Worm (Caenorhabditis elegans) whole organism, L4/young adult: ENCODE results near the gene tbb-4.

Experiments
- W03F9.2 ChIP-seq: fragments of 150-350 bp; optimal IDR thresholded peaks from 2 replicates; lab custom pipeline; 2014; ENCODE audit warnings: missing biosample characterization, missing genetic modification characterization
- dao-5 ChIP-seq: sonication (generic microtip); optimal IDR thresholded peaks from 2 replicates; lab custom pipeline; 2016; ENCODE audit warnings: missing genotype, missing genetic modification characterization, moderate library complexity, missing compliant biosample characterization
- him-1 ChIP-seq: sonication (generic microtip); optimal IDR thresholded peaks from 2 replicates; lab custom pipeline; 2016; ENCODE audit warnings: missing genotype, missing genetic modification reagents, missing genetic modification characterization, missing compliant biosample characterization

Gene tbb-4

ce11 chrX:9449330-9449729, 12.6 kb upstream of the tbb-4 start, which contains the start of gene ZK899.7:
Gene ZK899.7, minus strand, starts transcription at chrX:9449430.
- TF ChIP-seq dao-5 (tag; lab: Kevin White, UChicago) (no peak), W03F9.2 (tag; lab: Kevin White, UChicago) (no peak), him-1 (tag; lab: Kevin White, UChicago) (no peak)

ce11 chrX:9446177-9446694, 9.5 kb upstream of the tbb-4 start, which contains the start of gene ZK899.1:
Gene ZK899.1, plus strand, starts transcription at chrX:9446644.
- no peak for TF ChIP-seq him-1 (tag; lab: Kevin White, UChicago)
- no peak for TF ChIP-seq dao-5 (tag; lab: Kevin White, UChicago)
- TF ChIP-seq W03F9.2 (tag; lab: Kevin White, UChicago) = no peak

DNA sequence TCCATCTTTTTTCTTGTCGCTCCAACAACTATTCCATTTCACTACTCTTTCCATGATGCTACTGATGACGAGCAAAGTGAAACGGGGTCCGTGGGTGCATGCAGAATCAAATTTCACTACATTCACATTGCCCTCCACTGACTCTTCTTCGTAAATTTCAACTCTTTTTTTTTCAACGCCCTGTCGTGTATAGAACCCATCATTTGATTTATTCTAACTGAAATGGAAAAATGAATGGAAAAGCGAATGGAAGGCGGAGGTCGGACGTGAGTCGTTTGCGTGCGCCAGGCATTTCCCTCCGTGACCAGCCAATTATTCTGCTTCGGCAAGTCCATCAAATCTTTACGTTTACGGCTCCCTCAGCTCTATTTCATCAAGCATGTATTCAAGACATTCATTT, 7.2 kb upstream of the tbb-4 start:
- TF ChIP-seq dao-5 (tag; lab: Kevin White, UChicago) (no peak), him-1 (tag; lab: Kevin White, UChicago) (no peak), W03F9.2 (tag; lab: Kevin White, UChicago) (no peak)

DNA sequence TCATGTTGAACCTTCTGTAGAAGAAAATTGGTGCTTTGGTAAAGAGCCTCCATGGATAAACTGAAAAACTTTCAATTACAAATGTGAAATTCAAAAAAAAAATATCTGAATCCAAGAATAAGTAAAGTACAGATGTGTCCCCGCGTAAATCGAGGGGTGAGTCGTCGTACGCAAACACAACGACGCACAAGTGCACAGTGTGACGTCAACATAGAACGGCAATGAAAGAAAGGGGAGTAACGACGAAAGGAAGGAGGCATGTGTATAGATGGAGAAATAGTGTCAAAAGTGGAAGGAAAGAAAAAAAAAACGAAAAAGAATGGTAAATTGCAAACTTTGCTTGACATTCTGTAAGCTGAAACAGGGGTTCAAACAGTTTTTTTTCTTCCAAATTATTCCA, 4.8 kb upstream of the tbb-4 start, which contains the start of gene memb-1:
Gene memb-1, minus strand, starts transcription at position 60 of the 400 bp plus-strand sequence.
- TF ChIP-seq him-1 (tag; lab: Kevin White, UChicago) (peak; percentile 64), dao-5 (tag; lab: Kevin White, UChicago) (no peak), W03F9.2 (tag; lab: Kevin White, UChicago) (peak; percentile 14)

- no peak for TF ChIP-seq him-1 (tag; lab: Kevin White, UChicago)
- TF ChIP-seq W03F9.2 (tag; lab: Kevin White, UChicago) = no peak
- no peak for TF ChIP-seq dao-5 (tag; lab: Kevin White, UChicago)
These were observed 5.7 kb downstream of the tbb-4 start, which contains the start of gene B0272.3 for ce11 chrX:9431002-9431482. Gene B0272.3, plus strand, starts transcription at chrX:9431432.

- TF ChIP-seq W03F9.2 (tag; lab: Kevin White, UChicago) = no peak
These were observed 8.6 kb downstream of the tbb-4 start, which contains the start of gene B0272.4 for ce11 chrX:9428059-9428458. Gene B0272.4, plus strand, starts transcription at chrX:9428431.

ce11 chrX:9417948-9418347, 18.7 kb downstream of the tbb-4 start:
- TF ChIP-seq dao-5 (tag; lab: Kevin White, UChicago) (no peak), W03F9.2 (tag; lab: Kevin White, UChicago) (no peak), him-1 (tag; lab: Kevin White, UChicago) (no peak)

DNA sequence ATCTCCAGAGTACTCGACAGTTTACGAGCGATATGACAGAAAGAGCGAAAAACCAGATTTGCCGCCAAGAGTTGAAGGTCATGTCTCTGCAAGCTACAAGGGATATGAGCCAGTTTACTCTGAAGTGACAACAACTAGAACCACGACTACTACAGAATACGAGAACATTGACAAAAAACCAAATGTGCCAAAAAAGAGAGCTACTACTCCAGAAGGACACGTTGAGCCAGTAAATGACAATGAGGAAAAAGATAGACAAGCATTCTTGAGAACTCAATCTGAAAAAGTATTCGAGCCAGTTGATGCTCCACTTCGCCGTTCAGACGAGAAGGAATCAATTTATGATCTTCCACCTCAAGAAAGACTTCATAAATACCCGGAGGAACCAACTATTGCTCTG, 19.4 kb downstream of the tbb-4 start:
- TF ChIP-seq dao-5 (tag; lab: Kevin White, UChicago) (no peak), W03F9.2 (tag; lab: Kevin White, UChicago) (no peak), him-1 (tag; lab: Kevin White, UChicago) (no peak)

DNA sequence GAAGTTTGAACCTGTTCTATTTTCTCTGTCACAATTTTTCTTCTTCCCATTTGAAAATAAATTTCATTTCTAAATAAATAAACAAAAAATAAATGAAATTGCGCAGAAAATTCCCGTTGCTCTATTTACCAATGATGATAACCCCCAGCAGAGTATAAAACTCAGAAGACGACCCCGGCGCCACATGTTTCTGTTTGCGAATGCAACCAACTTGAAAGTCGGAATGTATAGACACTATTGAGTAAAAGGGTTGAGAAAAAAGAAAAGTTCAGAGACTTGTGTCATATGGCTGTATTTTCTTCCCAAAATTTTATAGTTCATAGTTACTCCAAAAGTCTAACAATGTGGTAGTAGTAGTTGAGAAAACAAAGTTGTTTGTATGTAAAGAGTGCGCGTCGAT, 25.0 kb downstream of the tbb-4 start:
- no peak for TF ChIP-seq W03F9.2 (tag; lab: Kevin White, UChicago)
- TF ChIP-seq dao-5 (tag; lab: Kevin White, UChicago) = no peak
- no peak for TF ChIP-seq him-1 (tag; lab: Kevin White, UChicago)

ce11 chrX:9410747-9411146, 25.9 kb downstream of the tbb-4 start:
- TF ChIP-seq W03F9.2 (tag; lab: Kevin White, UChicago) = no peak
- TF ChIP-seq dao-5 (tag; lab: Kevin White, UChicago) = no peak
- no peak for TF ChIP-seq him-1 (tag; lab: Kevin White, UChicago)

- no peak for TF ChIP-seq W03F9.2 (tag; lab: Kevin White, UChicago)
- TF ChIP-seq him-1 (tag; lab: Kevin White, UChicago) = no peak
- no peak for TF ChIP-seq dao-5 (tag; lab: Kevin White, UChicago)
These were observed 27.6 kb downstream of the tbb-4 start for ce11 chrX:9409114-9409513.

- TF ChIP-seq dao-5 (tag; lab: Kevin White, UChicago) = no peak
- TF ChIP-seq W03F9.2 (tag; lab: Kevin White, UChicago) = no peak
- TF ChIP-seq him-1 (tag; lab: Kevin White, UChicago) = no peak
These were observed 30.8 kb downstream of the tbb-4 start for ce11 chrX:9405922-9406321.

DNA sequence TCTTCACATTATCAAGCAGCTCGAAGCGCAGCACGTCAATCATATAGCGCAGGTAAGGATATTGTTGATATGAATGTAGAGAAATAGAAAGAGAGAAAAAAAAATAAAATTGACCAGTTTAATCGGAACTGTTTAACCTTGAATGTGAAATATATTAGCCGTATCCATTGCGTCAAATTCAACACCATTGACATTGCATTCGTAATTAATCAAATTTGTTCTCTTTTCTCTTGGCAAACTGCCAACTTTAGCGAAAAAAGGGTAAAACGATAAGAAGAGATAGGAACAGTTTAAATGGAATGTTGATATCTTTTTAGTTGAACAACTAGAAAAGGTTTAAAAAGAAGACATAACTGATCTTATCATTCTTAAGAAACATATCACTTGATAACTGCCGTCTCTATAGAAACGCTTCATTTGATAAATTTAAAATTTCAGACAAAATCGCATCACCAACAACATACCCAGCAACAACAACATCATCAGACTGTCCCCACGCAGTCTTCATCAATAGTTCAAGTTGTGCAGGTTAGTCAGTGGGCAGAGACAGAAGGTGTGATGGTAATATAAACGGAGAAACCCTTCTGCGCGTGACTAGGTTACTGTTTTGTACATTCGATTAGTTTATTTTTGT, 33.0 kb downstream of the tbb-4 start:
- TF ChIP-seq dao-5 (tag; lab: Kevin White, UChicago) = no peak
- TF ChIP-seq W03F9.2 (tag; lab: Kevin White, UChicago) = no peak
- TF ChIP-seq him-1 (tag; lab: Kevin White, UChicago) = no peak

ce11 chrX:9402464-9402863, 34.2 kb downstream of the tbb-4 start:
- TF ChIP-seq him-1 (tag; lab: Kevin White, UChicago) (no peak), dao-5 (tag; lab: Kevin White, UChicago) (no peak), W03F9.2 (tag; lab: Kevin White, UChicago) (no peak)
